Fruit fly (Drosophila melanogaster) whole organism: ENCODE data around the gene CG14277.

Source experiments
- CG8478 ChIP-seq: fragments of >200 bp; optimal IDR thresholded peaks from 2 replicates; lab custom pipeline; 2018; ENCODE audit warnings: inconsistent platforms
- Dll ChIP-seq: fragments of >200 bp; optimal IDR thresholded peaks from 2 replicates; lab custom pipeline; 2017
- psq ChIP-seq: fragments of >200 bp; optimal IDR thresholded peaks from 2 replicates; lab custom pipeline; 2017

dm6 chr2L:8281872-8282271 is 39.6 kb downstream of the CG14277 start:
- TF ChIP-seq psq (lab: Kevin White, UChicago), result no peak
- TF ChIP-seq CG8478 (lab: Kevin White, UChicago), result no peak
- no peak for TF ChIP-seq Dll (lab: Kevin White, UChicago)
